Fruit fly (Drosophila melanogaster) whole organism, embryonic: ENCODE results near the gene CG8563.

Experiments used
- Antp ChIP-seq: fragments of 200-800 bp; sonication (Bioruptor generic); optimal IDR thresholded peaks from 3 replicates; lab custom pipeline; 2016; ENCODE audit warnings: missing biosample characterization, missing genetic modification characterization
- CG10209 ChIP-seq: fragments of 200-800 bp; sonication (Bioruptor generic); optimal IDR thresholded peaks from 3 replicates; lab custom pipeline; 2017; ENCODE audit warnings: missing biosample characterization, mild to moderate bottlenecking, missing genetic modification characterization, missing genetic modification reagents
- CG10321 ChIP-seq: fragments of 200-800 bp; sonication (Bioruptor generic); IDR thresholded peaks from 2 replicates; pipeline ENCODE4 v1.3.6; 2022; ENCODE audit warnings: missing biosample characterization, missing genetic modification characterization
- CG11085 ChIP-seq: fragments of 200-800 bp; sonication (Bioruptor generic); IDR thresholded peaks from 2 replicates; pipeline ENCODE4 v1.3.6; 2022; ENCODE audit warnings: missing biosample characterization, missing genetic modification characterization
- CG12071 ChIP-seq: fragments of 200-800 bp; sonication (Bioruptor generic); optimal IDR thresholded peaks from 3 replicates; lab custom pipeline; 2018; ENCODE audit warnings: missing biosample characterization, mild to moderate bottlenecking, missing genetic modification characterization
- CG12299 ChIP-seq: fragments of 200-800 bp; sonication (Bioruptor generic); optimal IDR thresholded peaks from 2 replicates; lab custom pipeline; 2018; ENCODE audit warnings: missing biosample characterization, mild to moderate bottlenecking, missing genetic modification characterization
- CG12744 ChIP-seq: fragments of 200-800 bp; sonication (Bioruptor generic); optimal IDR thresholded peaks from 2 replicates; lab custom pipeline; 2016; ENCODE audit warnings: missing biosample characterization, missing genetic modification characterization
- CG14014 ChIP-seq: fragments of 200-800 bp; sonication (Bioruptor generic); IDR thresholded peaks from 2 replicates; pipeline ENCODE4 v1.3.6; 2022; ENCODE audit warnings: missing biosample characterization, missing genetic modification characterization
- CG18011 ChIP-seq: fragments of 200-800 bp; sonication (Bioruptor generic); optimal IDR thresholded peaks from 2 replicates; lab custom pipeline; 2017; ENCODE audit warnings: missing biosample characterization, missing genetic modification characterization, mild to moderate bottlenecking, moderate library complexity, missing genotype
- CG2875 ChIP-seq: fragments of 200-800 bp; sonication (Bioruptor generic); optimal IDR thresholded peaks from 2 replicates; lab custom pipeline; 2017; ENCODE audit warnings: missing biosample characterization, mild to moderate bottlenecking, missing genetic modification characterization, missing genetic modification reagents
- CG34376 ChIP-seq: fragments of 200-800 bp; sonication (Bioruptor generic); optimal IDR thresholded peaks from 2 replicates; lab custom pipeline; 2018; ENCODE audit warnings: missing biosample characterization, mild to moderate bottlenecking, missing genetic modification characterization
- CG4730 ChIP-seq: fragments of 200-800 bp; sonication (Bioruptor generic); IDR thresholded peaks from 2 replicates; pipeline ENCODE4 v1.3.6; 2022; ENCODE audit warnings: missing biosample characterization, missing genetic modification characterization
- CG6654 ChIP-seq: fragments of 200-800 bp; sonication (Bioruptor generic); optimal IDR thresholded peaks from 2 replicates; lab custom pipeline; 2017; ENCODE audit warnings: missing biosample characterization, mild to moderate bottlenecking, missing genetic modification characterization
- CG6689 ChIP-seq: fragments of 200-800 bp; sonication (Bioruptor generic); IDR thresholded peaks from 2 replicates; pipeline ENCODE4 v1.3.6; 2022; ENCODE audit warnings: missing biosample characterization, missing genetic modification characterization
- CG6791 ChIP-seq: fragments of 200-800 bp; sonication (Bioruptor generic); IDR thresholded peaks from 3 replicates; pipeline ENCODE4 v1.3.6; 2022; ENCODE audit warnings: missing biosample characterization, missing genetic modification characterization; ENCODE audit not compliant: partially characterized antibody
- CG6813 ChIP-seq: fragments of 200-800 bp; sonication (Bioruptor generic); optimal IDR thresholded peaks from 2 replicates; lab custom pipeline; 2017; ENCODE audit warnings: missing biosample characterization, missing genetic modification characterization, mild to moderate bottlenecking, moderate library complexity, missing genetic modification reagents
- CG8388 ChIP-seq: fragments of 200-800 bp; sonication (Bioruptor generic); optimal IDR thresholded peaks from 2 replicates; lab custom pipeline; 2019; ENCODE audit warnings: missing biosample characterization, mild to moderate bottlenecking, missing genetic modification characterization, moderate library complexity
- CG9727 ChIP-seq: fragments of 200-800 bp; sonication (Bioruptor generic); optimal IDR thresholded peaks from 3 replicates; lab custom pipeline; 2017; ENCODE audit warnings: missing biosample characterization, mild to moderate bottlenecking, missing genetic modification characterization
- CHES-1-like ChIP-seq: fragments of 200-800 bp; sonication (Bioruptor generic); optimal IDR thresholded peaks from 2 replicates; lab custom pipeline; 2016; ENCODE audit warnings: missing biosample characterization, missing genetic modification characterization
- Dip3 ChIP-seq: fragments of 200-800 bp; sonication (Bioruptor generic); optimal IDR thresholded peaks from 3 replicates; lab custom pipeline; 2016; ENCODE audit warnings: missing biosample characterization, missing genetic modification characterization
- Elba2 ChIP-seq: fragments of 200-800 bp; sonication (Bioruptor generic); optimal IDR thresholded peaks from 3 replicates; lab custom pipeline; 2016; ENCODE audit warnings: missing biosample characterization, missing genetic modification characterization
- Fer3 ChIP-seq: fragments of 200-800 bp; sonication (Bioruptor generic); optimal IDR thresholded peaks from 2 replicates; lab custom pipeline; 2018; ENCODE audit warnings: missing biosample characterization, mild to moderate bottlenecking, missing genetic modification characterization, moderate library complexity
- HLH4C ChIP-seq: fragments of 200-800 bp; sonication (Bioruptor generic); IDR thresholded peaks from 3 replicates; pipeline ENCODE4 v1.3.6; 2022; ENCODE audit warnings: missing biosample characterization, missing genetic modification characterization; ENCODE audit not compliant: partially characterized antibody
- HLH54F ChIP-seq: fragments of 200-800 bp; sonication (Bioruptor generic); optimal IDR thresholded peaks from 3 replicates; lab custom pipeline; 2016; ENCODE audit warnings: missing biosample characterization, missing genetic modification characterization
- Lhr ChIP-seq: fragments of 200-800 bp; sonication (Bioruptor generic); optimal IDR thresholded peaks from 3 replicates; lab custom pipeline; 2017; ENCODE audit warnings: mild to moderate bottlenecking, missing biosample characterization, missing genetic modification reagents, missing genetic modification characterization
- Med ChIP-seq: fragments of 200-800 bp; sonication (Bioruptor generic); peaks from one replicate; lab custom pipeline; 2016; ENCODE audit warnings: missing biosample characterization, missing genetic modification characterization, mild to moderate bottlenecking, inconsistent platforms, moderate library complexity
- Meics ChIP-seq: fragments of 200-800 bp; sonication (Bioruptor generic); optimal IDR thresholded peaks from 2 replicates; lab custom pipeline; 2017; ENCODE audit warnings: missing biosample characterization, mild to moderate bottlenecking, missing genetic modification characterization
- Mes4 ChIP-seq: fragments of 200-800 bp; sonication (Bioruptor generic); optimal IDR thresholded peaks from 2 replicates; lab custom pipeline; 2016; ENCODE audit warnings: missing biosample characterization, missing genetic modification characterization
- Opbp ChIP-seq: fragments of 200-800 bp; sonication (Bioruptor generic); IDR thresholded peaks from 3 replicates; pipeline ENCODE4 v1.3.6; 2022; ENCODE audit warnings: missing biosample characterization, missing genetic modification characterization; ENCODE audit not compliant: partially characterized antibody
- Rx ChIP-seq: fragments of 200-800 bp; sonication (Bioruptor generic); IDR thresholded peaks from 2 replicates; pipeline ENCODE4 v1.3.6; 2022; ENCODE audit warnings: missing biosample characterization, missing genetic modification characterization
- Stat92E ChIP-seq, 3 experiments: fragments of >200 bp in 2 of 3; fragments of 200-800 bp in 1 of 3; sonication (Bioruptor generic) in 1 of 3; optimal IDR thresholded peaks; 2 replicates each; lab custom pipeline; 2017 to 2019; ENCODE audit warnings: missing biosample characterization in 3 of 3, missing genetic modification characterization in 3 of 3, mild to moderate bottlenecking in 1 of 3, moderate library complexity in 1 of 3
- ase ChIP-seq: fragments of 200-800 bp; sonication (Bioruptor generic); IDR thresholded peaks from 3 replicates; pipeline ENCODE4 v1.3.6; 2022; ENCODE audit warnings: missing biosample characterization, missing genetic modification characterization
- ash1 ChIP-seq: fragments of 200-800 bp; sonication (Bioruptor generic); optimal IDR thresholded peaks from 2 replicates; lab custom pipeline; 2018; ENCODE audit warnings: missing biosample characterization, mild to moderate bottlenecking, missing genetic modification characterization
- cato ChIP-seq: fragments of 200-800 bp; sonication (Bioruptor generic); optimal IDR thresholded peaks from 2 replicates; lab custom pipeline; 2016; ENCODE audit warnings: missing biosample characterization, missing genetic modification characterization, borderline replicate concordance
- chn ChIP-seq: fragments of 200-800 bp; sonication (Bioruptor generic); optimal IDR thresholded peaks from 2 replicates; lab custom pipeline; 2016; ENCODE audit warnings: missing biosample characterization, missing genetic modification characterization
- crol ChIP-seq: fragments of 200-800 bp; sonication (Bioruptor generic); IDR thresholded peaks from 2 replicates; pipeline ENCODE4 v1.3.6; 2022; ENCODE audit warnings: missing biosample characterization, missing genetic modification characterization
- dmrt99B ChIP-seq: fragments of 200-800 bp; sonication (Bioruptor generic); optimal IDR thresholded peaks from 2 replicates; lab custom pipeline; 2018; ENCODE audit warnings: missing biosample characterization, mild to moderate bottlenecking, missing genetic modification characterization, moderate library complexity
- dpn ChIP-seq, 2 experiments: fragments of 200-800 bp; sonication (Bioruptor generic); optimal IDR thresholded peaks; 3 replicates each; lab custom pipeline; 2016; ENCODE audit warnings: missing biosample characterization in 2 of 2, missing genetic modification characterization in 2 of 2
- emc ChIP-seq: fragments of 200-800 bp; sonication (Bioruptor generic); optimal IDR thresholded peaks from 2 replicates; lab custom pipeline; 2016; ENCODE audit warnings: missing biosample characterization, missing genetic modification characterization
- gcm ChIP-seq: fragments of 200-800 bp; sonication (Bioruptor generic); optimal IDR thresholded peaks from 2 replicates; lab custom pipeline; 2019; ENCODE audit warnings: missing biosample characterization, mild to moderate bottlenecking, missing genetic modification characterization, moderate library complexity
- h ChIP-seq: fragments of >200 bp; optimal IDR thresholded peaks from 2 replicates; lab custom pipeline; 2017
- knrl ChIP-seq: fragments of 200-800 bp; sonication (Bioruptor generic); IDR thresholded peaks from 3 replicates; pipeline ENCODE4 v1.3.6; 2022; ENCODE audit warnings: missing biosample characterization, missing genetic modification characterization; ENCODE audit not compliant: partially characterized antibody
- lola ChIP-seq, 3 experiments: fragments of >200 bp in 2 of 3; fragments of 200-800 bp in 1 of 3; sonication (Bioruptor generic) in 1 of 3; optimal IDR thresholded peaks; 2 replicates each; lab custom pipeline; 2017 to 2019; ENCODE audit warnings: missing biosample characterization in 3 of 3, missing genetic modification characterization in 3 of 3, mild to moderate bottlenecking in 1 of 3, moderate library complexity in 1 of 3
- otp ChIP-seq: fragments of 200-800 bp; sonication (Bioruptor generic); IDR thresholded peaks from 3 replicates; pipeline ENCODE4, ENCODE4 v1.3.6; 2022; ENCODE audit warnings: missing biosample characterization, missing genetic modification characterization
- peb ChIP-seq: fragments of 200-800 bp; sonication (Bioruptor generic); IDR thresholded peaks from 2 replicates; pipeline ENCODE4 v1.3.6; 2022; ENCODE audit warnings: missing biosample characterization, missing genetic modification characterization
- sc ChIP-seq, 3 experiments: fragments of >200 bp in 2 of 3; fragments of 200-800 bp in 1 of 3; sonication (Bioruptor generic) in 1 of 3; optimal IDR thresholded peaks; 2 replicates in 2 of 3; 3 replicates in 1 of 3; lab custom pipeline; 2017; ENCODE audit warnings: mild to moderate bottlenecking in 1 of 3, missing biosample characterization in 1 of 3, missing genetic modification characterization in 1 of 3, missing genetic modification reagents in 1 of 3
- sens ChIP-seq: fragments of 200-800 bp; sonication (Bioruptor generic); peaks from one replicate; lab custom pipeline; 2016; ENCODE audit warnings: missing biosample characterization, missing genetic modification characterization

CG8563 gene

DNA sequence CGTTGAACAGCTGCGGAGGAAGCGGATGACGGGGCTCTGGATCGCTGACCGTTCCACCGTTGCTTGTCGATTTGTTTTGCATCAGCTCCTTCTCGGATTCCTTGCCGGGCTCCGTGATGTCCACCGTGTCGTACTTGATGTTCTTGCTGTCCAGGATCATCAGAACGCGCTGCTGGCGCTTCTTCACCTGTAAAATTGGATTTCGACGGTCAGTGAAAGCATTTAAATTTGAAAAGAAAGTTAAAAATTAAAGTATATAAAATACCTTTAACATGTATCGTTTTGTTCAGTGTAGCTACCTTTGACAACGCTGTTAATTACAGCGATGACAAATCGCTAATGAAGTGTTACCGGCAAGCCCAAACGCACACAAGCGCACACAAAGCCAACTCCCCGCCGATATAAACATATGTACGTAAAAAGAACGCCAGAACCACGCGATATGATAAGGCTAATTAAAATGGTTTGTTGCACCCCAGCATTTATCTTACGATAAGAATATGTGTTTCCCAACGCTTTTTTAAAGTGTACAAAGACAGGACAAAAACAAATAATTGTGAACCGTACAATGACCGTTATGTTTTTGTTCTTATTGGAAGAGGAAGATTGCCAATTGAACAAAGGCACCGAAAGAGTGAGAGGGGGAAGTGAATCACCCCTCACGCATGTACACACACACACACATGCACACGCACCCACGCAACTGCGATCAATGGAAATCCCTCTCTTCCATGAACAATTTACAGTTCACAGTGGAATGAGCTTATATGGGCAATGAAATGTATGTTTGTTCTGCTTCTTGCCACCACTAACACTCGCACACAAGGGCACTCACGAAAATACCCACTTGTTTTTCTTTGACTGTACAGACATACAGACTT lies 22.5 kb upstream of the CG8563 start (continued):
- no peak for TF ChIP-seq Stat92E (GFP tag; optimal IDR thresholded peaks at IDR 0.05; lab: Kevin White, UChicago)
- TF ChIP-seq HLH54F = no peak
- peak; percentile 50 for TF ChIP-seq Meics (GFP tag; lab: Kevin White, UChicago)
- no peak for TF ChIP-seq emc (GFP tag; lab: Kevin White, UChicago)
- TF ChIP-seq lola (GFP tag; optimal IDR thresholded peaks at IDR 0.05; lab: Kevin White, UChicago) = no peak
- no peak for TF ChIP-seq sc (optimal IDR thresholded peaks at IDR 0.05; lab: Kevin White, UChicago)
- no peak for TF ChIP-seq sc (GFP tag; optimal IDR thresholded peaks at IDR 0.05; lab: Kevin White, UChicago)
- no peak for TF ChIP-seq knrl
- no peak for TF ChIP-seq CG12299
- TF ChIP-seq CG2875 (GFP tag; lab: Kevin White, UChicago) = no peak
- TF ChIP-seq CHES-1-like (GFP tag; lab: Kevin White, UChicago) = no peak
- no peak for TF ChIP-seq CG18011 (GFP tag; lab: Kevin White, UChicago)
- TF ChIP-seq Elba2 = peak; percentile 93
- no peak for TF ChIP-seq CG12744 (GFP tag; lab: Kevin White, UChicago)
- peak; percentile 45; the same call in 1 of the 2 replicates for TF ChIP-seq CG6689 (GFP tag; lab: Robert Waterston, UW)
- TF ChIP-seq sens = peak; percentile 67
- no peak for TF ChIP-seq Antp (GFP tag; lab: Kevin White, UChicago)
- no peak for TF ChIP-seq otp (GFP tag; lab: Robert Waterston, UW)
- no peak for TF ChIP-seq CG4730 (GFP tag; lab: Robert Waterston, UW)
- no peak for TF ChIP-seq CG6791
- TF ChIP-seq CG11085 (GFP tag; lab: Robert Waterston, UW) = no peak
- no peak for TF ChIP-seq Mes4 (GFP tag; lab: Kevin White, UChicago)
- TF ChIP-seq CG10209 (GFP tag; lab: Kevin White, UChicago) = peak; percentile 35
- TF ChIP-seq CG8388 (GFP tag; lab: Kevin White, UChicago) = no peak
- peak; percentile 19 for TF ChIP-seq Fer3 (tag; lab: Kevin White, UChicago)
- TF ChIP-seq CG10321 (GFP tag; lab: Robert Waterston, UW) = no peak
- peak; percentile 48 for TF ChIP-seq CG6813
- TF ChIP-seq dpn (GFP tag; optimal IDR thresholded peaks at IDR 0.05; lab: Kevin White, UChicago) = peak; percentile 7 to 18
- peak; percentile 80 for TF ChIP-seq CG34376 (GFP tag; lab: Kevin White, UChicago)
- TF ChIP-seq CG9727 = peak; percentile 22
- no peak for TF ChIP-seq h (lab: Kevin White, UChicago)
- no peak for TF ChIP-seq ase (GFP tag; lab: Robert Waterston, UW)
- TF ChIP-seq chn (GFP tag; lab: Kevin White, UChicago) = no peak
- peak; percentile 90 for TF ChIP-seq Med (GFP tag; lab: Kevin White, UChicago)
- peak; percentile 27 for TF ChIP-seq dmrt99B (tag; lab: Kevin White, UChicago)
- no peak for TF ChIP-seq CG12071
- TF ChIP-seq crol = peak; percentile 86; the same call in 1 of the 2 replicates
- no peak for TF ChIP-seq ash1 (GFP tag; lab: Kevin White, UChicago)
- TF ChIP-seq Dip3 (GFP tag; lab: Kevin White, UChicago) = no peak
- peak; percentile 5 for TF ChIP-seq gcm (GFP tag; lab: Kevin White, UChicago)
- no peak for TF ChIP-seq CG6654 (GFP tag; lab: Kevin White, UChicago)
- TF ChIP-seq peb (GFP tag; lab: Robert Waterston, UW) = no peak
- TF ChIP-seq cato (GFP tag; lab: Kevin White, UChicago) = no peak
- no peak; the same call in 2 of the 3 replicates for TF ChIP-seq HLH4C (GFP tag; lab: Robert Waterston, UW)
- no peak for TF ChIP-seq Lhr (GFP tag; lab: Kevin White, UChicago)
- TF ChIP-seq Opbp (GFP tag; lab: Robert Waterston, UW) = no peak
- peak; percentile 24; the same call in 1 of the 2 replicates for TF ChIP-seq CG14014
- TF ChIP-seq Rx (GFP tag; lab: Robert Waterston, UW) = 0 out of 2 replicates have a peak, but pooled peaks have one; percentile 9
